Worm (Caenorhabditis elegans): ENCODE data around the gene sdz-38.

DNA sequence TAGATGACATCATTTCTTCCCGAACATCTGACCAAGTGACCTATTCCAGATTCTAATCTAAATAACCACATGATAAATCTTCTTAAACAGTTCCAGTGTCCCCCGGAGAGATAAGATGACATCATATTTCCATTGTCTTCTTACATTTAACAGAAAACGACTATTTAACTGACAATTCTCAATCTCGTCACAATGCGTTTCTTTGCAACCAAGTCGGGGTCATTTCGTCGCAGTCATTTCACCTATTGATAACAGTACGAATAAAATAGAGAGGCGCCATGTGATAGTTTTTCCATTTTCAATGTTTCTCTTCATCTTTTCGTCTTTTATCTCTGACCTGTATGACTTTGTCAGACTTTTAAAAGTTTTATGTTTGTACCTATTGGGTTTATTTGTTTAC, 47.4 kb upstream of the sdz-38 start:
- TF ChIP-seq klf-2 (GFP tag; conservative IDR thresholded peaks at IDR 0.05) (no peak), flt-1 (GFP tag; IDR thresholded peaks at IDR 0.05) (no peak), T22C8.4 (GFP tag; IDR thresholded peaks at IDR 0.05) (no peak), tab-1 (GFP tag; IDR thresholded peaks at IDR 0.05) (no peak), ztf-23 (GFP tag; IDR thresholded peaks at IDR 0.05) (no peak), ref-1 (GFP tag; conservative IDR thresholded peaks at IDR 0.05) (no peak), med-1 (GFP tag; optimal IDR thresholded peaks at IDR 0.05; ENCODE audit: insufficient read depth) (no peak), cog-1 (tag; optimal IDR thresholded peaks at IDR 0.05) (no peak)
